Fruit fly (Drosophila melanogaster) ovary, adult (tissue): Measurements from ENCODE around the gene Rat1.

Experiments used
- CG17801 ChIP-seq: fragments of 200-800 bp; optimal IDR thresholded peaks from 2 replicates; lab custom pipeline; 2019; ENCODE audit warnings: missing biosample characterization, mild to moderate bottlenecking, missing genetic modification characterization, moderate library complexity; ENCODE audit not compliant: partially characterized antibody

Rat1 gene

DNA sequence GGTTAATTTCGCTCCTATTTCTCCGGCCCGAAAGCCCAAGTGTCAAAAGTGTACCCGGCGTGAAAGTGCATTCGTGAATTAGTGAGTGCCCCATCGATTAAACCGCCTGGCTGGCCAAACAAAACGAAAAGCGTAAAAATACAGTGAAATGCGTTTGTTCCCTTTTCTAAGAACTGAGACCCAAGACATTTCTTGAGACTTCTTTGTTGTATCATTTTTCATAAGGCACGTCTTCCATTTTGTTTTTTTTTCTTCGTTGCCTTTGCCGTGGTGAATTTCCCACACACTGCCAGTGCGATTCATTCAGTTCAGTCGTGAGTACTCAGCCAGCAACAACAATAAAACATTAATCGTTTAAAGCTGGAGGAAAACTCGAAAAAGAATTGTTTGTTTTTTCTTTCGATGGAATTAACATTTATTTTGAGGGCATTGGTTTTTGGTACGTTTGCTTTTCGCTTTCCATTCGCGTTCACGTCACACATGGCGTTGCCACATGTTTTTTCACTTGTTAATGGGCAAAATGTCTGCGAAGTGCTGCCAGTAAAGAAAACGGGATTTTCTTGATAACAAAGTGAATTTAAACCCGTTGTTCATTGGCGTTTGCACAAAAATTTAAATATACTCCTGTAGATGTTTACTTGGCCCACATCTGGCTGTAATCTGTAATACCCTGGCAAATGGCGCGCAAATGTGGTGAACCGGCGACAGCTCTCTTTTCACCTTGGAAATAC, 13.6 kb downstream of the Rat1 start:
- TF ChIP-seq CG17801 (GFP tag; lab: Kevin White, UChicago) = no peak

- peak; percentile 54 for TF ChIP-seq CG17801 (GFP tag; lab: Kevin White, UChicago)
Measured at dm6 chr2L:6922091-6922753, 14.3 kb downstream of the Rat1 start.

DNA sequence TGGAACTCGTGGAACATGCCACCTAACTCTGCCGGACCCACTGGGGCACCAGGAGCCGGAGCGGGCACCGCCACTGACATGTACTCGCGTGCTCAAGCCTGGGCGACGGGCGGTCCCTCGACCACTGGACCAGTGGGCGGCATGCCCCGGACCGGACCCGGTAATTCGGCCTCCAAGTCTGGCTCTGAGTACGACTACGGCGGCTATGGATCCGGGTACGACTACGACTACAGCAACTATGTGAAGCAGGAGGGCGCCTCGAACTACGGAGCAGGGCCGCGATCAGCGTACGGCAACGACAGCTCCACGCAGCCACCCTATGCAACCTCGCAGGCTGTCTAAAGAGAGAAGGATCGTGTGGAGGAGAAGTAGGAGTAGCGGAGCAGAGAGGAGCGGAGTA, 17.2 kb downstream of the Rat1 start:
- no peak for TF ChIP-seq CG17801 (GFP tag; lab: Kevin White, UChicago)

- TF ChIP-seq CG17801 (GFP tag; lab: Kevin White, UChicago) = no peak
Measured at dm6 chr2L:6931821-6932220, 23.9 kb downstream of the Rat1 start, which contains the start of gene CG43232. Gene CG43232 (plus strand): TSS chr2L:6932121.

- no peak for TF ChIP-seq CG17801 (GFP tag; lab: Kevin White, UChicago)
Measured at dm6 chr2L:6939698-6940097, 31.8 kb downstream of the Rat1 start.

- no peak for TF ChIP-seq CG17801 (GFP tag; lab: Kevin White, UChicago)
Measured at dm6 chr2L:6941731-6942130, 33.8 kb downstream of the Rat1 start.

dm6 chr2L:6942714-6943113, 34.8 kb downstream of the Rat1 start, which contains the start of gene CG18304:
Gene CG18304 (minus strand): TSS chr2L:6942814.
- no peak for TF ChIP-seq CG17801 (GFP tag; lab: Kevin White, UChicago)

- peak; percentile 30 for TF ChIP-seq CG17801 (GFP tag; lab: Kevin White, UChicago)
Measured at dm6 chr2L:6945088-6945487, 37.2 kb downstream of the Rat1 start, which contains the start of gene Fgop2. Gene Fgop2 (minus strand): TSS chr2L:6945289.

DNA sequence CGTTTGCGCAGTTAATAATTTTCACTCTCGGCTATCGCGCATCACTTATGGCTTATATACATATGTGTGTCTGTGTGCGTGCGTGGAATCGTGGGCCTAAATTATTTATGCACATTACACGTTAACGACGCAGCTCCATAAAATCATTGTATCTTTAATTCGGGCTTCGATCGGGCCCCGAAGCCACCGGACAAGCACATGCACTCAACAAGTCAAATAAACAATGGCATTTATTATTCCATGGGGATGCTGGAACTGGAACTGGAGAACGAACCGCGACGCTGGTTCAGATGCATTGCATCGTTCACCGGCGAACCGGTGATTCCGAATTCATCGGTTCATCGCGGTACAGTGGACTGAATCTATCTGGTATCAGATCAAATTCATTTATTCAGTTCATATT, 40.7 kb downstream of the Rat1 start, which contains the start of gene ihog:
Gene ihog, minus strand, starts transcription at position 269 of the 403 bp plus-strand sequence.
- TF ChIP-seq CG17801 (GFP tag; lab: Kevin White, UChicago) = no peak

- TF ChIP-seq CG17801 (GFP tag; lab: Kevin White, UChicago) = peak; percentile 18
Measured at dm6 chr2L:6950096-6950495, 42.2 kb downstream of the Rat1 start, which contains the start of the genes Gas41 and SA1. Gene Gas41 (minus strand): TSS chr2L:6950207. Gene SA1 (plus strand): TSS chr2L:6950421.

DNA sequence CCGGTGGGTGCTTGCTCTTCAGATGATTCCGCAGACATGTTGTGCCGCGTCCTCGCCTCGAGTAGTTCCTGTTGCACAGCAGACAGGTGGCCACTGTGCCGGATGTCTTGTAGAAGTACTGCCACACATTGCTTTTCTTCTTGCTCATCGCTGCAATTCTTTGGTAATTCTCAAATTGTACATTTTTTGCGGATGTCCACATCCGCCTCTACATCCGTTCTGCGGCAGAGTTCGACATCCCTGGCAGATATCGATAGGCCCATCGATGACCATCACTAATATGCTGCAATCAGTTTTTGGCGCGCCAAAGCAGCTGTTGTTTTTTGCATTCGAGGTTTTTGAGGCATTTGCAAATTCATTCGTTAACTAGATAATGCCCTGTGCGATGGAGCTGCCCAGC, 48.8 kb downstream of the Rat1 start, which contains the start of the genes CG13775 and CG3430:
Gene CG13775, minus strand, starts transcription at position 226 of the 400 bp plus-strand sequence.
Gene CG3430, plus strand, starts transcription at position 284 of the 400 bp plus-strand sequence.
- no peak for TF ChIP-seq CG17801 (GFP tag; lab: Kevin White, UChicago)

dm6 chr2L:6960165-6960564, 52.3 kb downstream of the Rat1 start, which contains the start of the genes Atac1 and Hmgcl:
Gene Atac1 (minus strand): TSS chr2L:6960328.
Gene Hmgcl (plus strand): TSS chr2L:6960377.
- TF ChIP-seq CG17801 (GFP tag; lab: Kevin White, UChicago) = no peak
